Worm (Caenorhabditis elegans): ENCODE measurements around the gene acdh-2.

ce11 chrII:5525297-5525696 is 22.0 kb downstream of the acdh-2 start, which contains the start of gene tbx-35:
- TF ChIP-seq nhr-237 (tag; optimal IDR thresholded peaks at IDR 0.05) (no peak), nhr-12 (tag; optimal IDR thresholded peaks at IDR 0.05) (no peak), snpc-4 (tag; optimal IDR thresholded peaks at IDR 0.05) (no peak)
